Fruit fly (Drosophila melanogaster): Measurements from ENCODE around the gene CG6836.

The CG6836 gene

dm6 chr3L:19000413-19000812 is 50.0 kb downstream of the CG6836 start, which contains the start of gene CG3808 (continued):
- TF ChIP-seq bab2 (GFP tag; optimal IDR thresholded peaks at IDR 0.05) (no peak), CG7839 (tag; optimal IDR thresholded peaks at IDR 0.05) (no peak), eyg (GFP tag; optimal IDR thresholded peaks at IDR 0.05) (peak; percentile 9), Oli (tag; optimal IDR thresholded peaks at IDR 0.05) (no peak), crp (GFP tag; optimal IDR thresholded peaks at IDR 0.05) (peak in 1 of 2 experiments; percentile 25), CG15514 (GFP tag; optimal IDR thresholded peaks at IDR 0.05) (peak; percentile 65), so (GFP tag; IDR thresholded peaks at IDR 0.05) (0 out of 3 replicates have a peak, but pooled peaks have one; percentile 8), da (GFP tag; optimal IDR thresholded peaks at IDR 0.05) (peak; percentile 14), Dll (GFP tag; IDR thresholded peaks at IDR 0.05; ENCODE audit: partially characterized antibody) (0 out of 4 replicates have a peak, but pooled peaks have one; percentile 18), CG5245 (GFP tag; optimal IDR thresholded peaks at IDR 0.05) (no peak), mam (GFP tag; optimal IDR thresholded peaks at IDR 0.05) (peak; percentile 45), ranshi (GFP tag; IDR thresholded peaks at IDR 0.05) (no peak), bcd (GFP tag; optimal IDR thresholded peaks at IDR 0.05) (no peak), NC2α (GFP tag; optimal IDR thresholded peaks at IDR 0.05) (peak; percentile 45), disco-r (GFP tag; optimal IDR thresholded peaks at IDR 0.05) (no peak), CG17385 (GFP tag; optimal IDR thresholded peaks at IDR 0.05) (no peak), tup (GFP tag; optimal IDR thresholded peaks at IDR 0.05) (no peak), CG13123 (GFP tag; optimal IDR thresholded peaks at IDR 0.05) (no peak), sc (optimal IDR thresholded peaks at IDR 0.05) (no peak), sc (GFP tag; optimal IDR thresholded peaks at IDR 0.05) (no peak), CG3065 (GFP tag; optimal IDR thresholded peaks at IDR 0.05) (no peak), CG7963 (GFP tag; IDR thresholded peaks at IDR 0.05; ENCODE audit: partially characterized antibody) (no peak), CG6791 (GFP tag; IDR thresholded peaks at IDR 0.05; ENCODE audit: partially characterized antibody) (0 out of 3 replicates have a peak, but pooled peaks have one; percentile 46), nom (GFP tag; optimal IDR thresholded peaks at IDR 0.05) (no peak), CG9609 (GFP tag; optimal IDR thresholded peaks at IDR 0.05) (no peak), C15 (GFP tag; IDR thresholded peaks at IDR 0.05) (no peak), sob (GFP tag; IDR thresholded peaks at IDR 0.05) (peak; percentile 59), Hmr (GFP tag; optimal IDR thresholded peaks at IDR 0.05) (peak; percentile 74), ase (GFP tag; IDR thresholded peaks at IDR 0.05) (no peak), Hr3 (GFP tag; optimal IDR thresholded peaks at IDR 0.05) (no peak), CG8359 (GFP tag; optimal IDR thresholded peaks at IDR 0.05; ENCODE audit: borderline replicate concordance) (no peak), Doc2 (GFP tag; IDR thresholded peaks at IDR 0.05) (no peak), lbe (GFP tag; optimal IDR thresholded peaks at IDR 0.05) (no peak), YL-1 (GFP tag; optimal IDR thresholded peaks at IDR 0.05) (peak; percentile 52), CG2875 (GFP tag; optimal IDR thresholded peaks at IDR 0.05) (no peak), CG12299 (tag; optimal IDR thresholded peaks at IDR 0.05) (no peak), CG11504 (tag; optimal IDR thresholded peaks at IDR 0.05) (peak; percentile 100), CG15601 (tag; optimal IDR thresholded peaks at IDR 0.05) (peak; percentile 22), CG14710 (tag; optimal IDR thresholded peaks at IDR 0.05) (peak; percentile 59), az2 (GFP tag; optimal IDR thresholded peaks at IDR 0.05) (no peak), Optix (GFP tag; IDR thresholded peaks at IDR 0.05) (no peak), danr (GFP tag; IDR thresholded peaks at IDR 0.05) (no peak), onecut (GFP tag; IDR thresholded peaks at IDR 0.05) (no peak), CkIIα-i1 (GFP tag; IDR thresholded peaks at IDR 0.05) (no peak), Hr51 (GFP tag; optimal IDR thresholded peaks at IDR 0.05) (no peak), lab (GFP tag; optimal IDR thresholded peaks at IDR 0.05) (no peak), CG42726 (GFP tag; IDR thresholded peaks at IDR 0.05; ENCODE audit: partially characterized antibody) (peak; percentile 77), dmrt11E (tag; optimal IDR thresholded peaks at IDR 0.05) (no peak), zfh2 (GFP tag; optimal IDR thresholded peaks at IDR 0.05) (peak; percentile 36), BtbVII (GFP tag; optimal IDR thresholded peaks at IDR 0.05) (no peak)
